Fruit fly (Drosophila melanogaster) S2 (cell line): ENCODE data around the gene dgt1.

ENCODE experiments used
- CG8478 ChIP-seq: fragments of >200 bp; optimal IDR thresholded peaks from 2 replicates; lab custom pipeline; 2018
- CTCF ChIP-seq, 2 experiments: fragments of >200 bp; optimal IDR thresholded peaks; 2 replicates each; lab custom pipeline; 2018

dm6 chr3R:29835710-29836049 is 21.6 kb downstream of the dgt1 start, which contains the start of gene Prtl99C:
- TF ChIP-seq CG8478, result no peak
- TF ChIP-seq CTCF (optimal IDR thresholded peaks at IDR 0.05; lab: Kevin White, UChicago), result no peak
